Worm (Caenorhabditis elegans): ENCODE data around the gene sftb-6.

- no peak for TF ChIP-seq flt-1 (GFP tag; IDR thresholded peaks at IDR 0.05)
- TF ChIP-seq T22C8.4 (GFP tag; IDR thresholded peaks at IDR 0.05), result no peak
- no peak for TF ChIP-seq ref-1 (GFP tag; conservative IDR thresholded peaks at IDR 0.05)
- no peak for TF ChIP-seq cog-1 (tag; optimal IDR thresholded peaks at IDR 0.05)
- peak; percentile 61; the same call in 1 of the 2 replicates for TF ChIP-seq ztf-23 (GFP tag; IDR thresholded peaks at IDR 0.05)
- TF ChIP-seq klf-2 (GFP tag; conservative IDR thresholded peaks at IDR 0.05), result no peak
- no peak for TF ChIP-seq ztf-29 (GFP tag; IDR thresholded peaks at IDR 0.05)
- 0 out of 2 replicates have a peak, but pooled peaks have one; percentile 57 for TF ChIP-seq tab-1 (GFP tag; IDR thresholded peaks at IDR 0.05)
These were observed 23.8 kb downstream of the sftb-6 start for ce11 chrII:122008-122407.

Measured in whole organism, midembryonic.